Worm (Caenorhabditis elegans) whole organism, mixed stage, embryonic: Measurements from ENCODE around the gene srd-34.

Experiments
- lsy-2 ChIP-seq: fragments of 150-350 bp; optimal IDR thresholded peaks from 2 replicates; lab custom pipeline; 2014; ENCODE audit warnings: missing biosample characterization, missing genetic modification characterization
- nhr-28 ChIP-seq: fragments of 150-350 bp; optimal IDR thresholded peaks from 2 replicates; lab custom pipeline; 2014; ENCODE audit warnings: missing biosample characterization, missing genetic modification characterization
- unc-62 ChIP-seq: fragments of 150-350 bp; optimal IDR thresholded peaks from 2 replicates; lab custom pipeline; 2014; ENCODE audit warnings: missing biosample characterization, missing genetic modification reagents, missing genetic modification characterization

ce11 chrV:10549717-10550116, 836 bp upstream of the srd-34 start, which contains the start of gene F32G8.2:
- TF ChIP-seq unc-62 (GFP tag; lab: Kevin White, UChicago), result no peak
- no peak for TF ChIP-seq nhr-28 (tag; lab: Kevin White, UChicago)
- no peak for TF ChIP-seq lsy-2 (tag; lab: Kevin White, UChicago)
